Worm (Caenorhabditis elegans): ENCODE measurements around the gene T28D9.4.

T28D9.4 gene

ce11 chrII:6493709-6494326 lies 17.1 kb downstream of the T28D9.4 start (continued):
- TF ChIP-seq ceh-100 (GFP tag; IDR thresholded peaks at IDR 0.05) = 0 out of 2 replicates have a peak, but pooled peaks have one; percentile 35
- no peak for TF ChIP-seq ceh-27 (GFP tag; optimal IDR thresholded peaks at IDR 0.05)
- TF ChIP-seq snpc-3.4 (tag; optimal IDR thresholded peaks at IDR 0.05) = peak; percentile 14
- peak; percentile 53; the same call in 1 of the 2 replicates for TF ChIP-seq madf-6 (GFP tag; IDR thresholded peaks at IDR 0.05)
- no peak for TF ChIP-seq dpff-1 (tag; optimal IDR thresholded peaks at IDR 0.05)
- TF ChIP-seq hrde-1 (tag; optimal IDR thresholded peaks at IDR 0.05; ENCODE audit: borderline replicate concordance) = peak; percentile 28
- no peak for TF ChIP-seq atf-7 (tag; optimal IDR thresholded peaks at IDR 0.05)
- no peak for TF ChIP-seq hmg-20 (GFP tag; IDR thresholded peaks at IDR 0.05)
- TF ChIP-seq F55B11.4 (tag; optimal IDR thresholded peaks at IDR 0.05; ENCODE audit: borderline replicate concordance, insufficient read depth) = no peak
- TF ChIP-seq sptf-2 (GFP tag; optimal IDR thresholded peaks at IDR 0.05) = no peak
- TF ChIP-seq bed-2 (GFP tag; IDR thresholded peaks at IDR 0.05) = no peak
- TF ChIP-seq ztf-3 (GFP tag; optimal IDR thresholded peaks at IDR 0.05) = no peak
- no peak for TF ChIP-seq mes-4 (tag; optimal IDR thresholded peaks at IDR 0.05)
- TF ChIP-seq Y53G8AR.9 (GFP tag; conservative IDR thresholded peaks at IDR 0.05) = no peak
- TF ChIP-seq madf-3 (GFP tag; IDR thresholded peaks at IDR 0.05) = 0 out of 2 replicates have a peak, but pooled peaks have one; percentile 1
- no peak for TF ChIP-seq F52B5.7 (tag; optimal IDR thresholded peaks at IDR 0.05)

ce11 chrII:6496496-6496895 lies 19.7 kb downstream of the T28D9.4 start:
- no peak for TF ChIP-seq sea-2 (GFP tag; IDR thresholded peaks at IDR 0.05)
- no peak for TF ChIP-seq hlh-26 (GFP tag; conservative IDR thresholded peaks at IDR 0.05)
- TF ChIP-seq ztf-28 (GFP tag; IDR thresholded peaks at IDR 0.05) = no peak
- no peak for TF ChIP-seq snpc-1.3 (tag; optimal IDR thresholded peaks at IDR 0.05; ENCODE audit: insufficient read depth)
- no peak for TF ChIP-seq nfya-1 (tag; optimal IDR thresholded peaks at IDR 0.05; ENCODE audit: borderline replicate concordance, insufficient read depth)

- TF ChIP-seq F23B12.7 (tag; optimal IDR thresholded peaks at IDR 0.05; ENCODE audit: insufficient read depth) (no peak), ceh-40 (GFP tag; IDR thresholded peaks at IDR 0.05) (no peak), tlf-1 (GFP tag; optimal IDR thresholded peaks at IDR 0.05) (no peak), K12H6.12 (tag; optimal IDR thresholded peaks at IDR 0.05) (no peak), mel-28 (tag; optimal IDR thresholded peaks at IDR 0.05; ENCODE audit: borderline replicate concordance) (no peak), lin-35 (GFP tag; optimal IDR thresholded peaks at IDR 0.05) (no peak), B0261.1 (tag; optimal IDR thresholded peaks at IDR 0.05) (no peak), F37B4.10 (GFP tag; IDR thresholded peaks at IDR 0.05) (no peak)
These were observed 20.4 kb downstream of the T28D9.4 start for ce11 chrII:6497137-6497536.

ce11 chrII:6498609-6499008 lies 21.9 kb downstream of the T28D9.4 start:
- TF ChIP-seq bed-2 (GFP tag; IDR thresholded peaks at IDR 0.05) (no peak), sptf-2 (GFP tag; optimal IDR thresholded peaks at IDR 0.05) (no peak), ceh-79 (tag; optimal IDR thresholded peaks at IDR 0.05) (no peak), mel-28 (tag; optimal IDR thresholded peaks at IDR 0.05; ENCODE audit: borderline replicate concordance) (no peak), aptf-3 (GFP tag; IDR thresholded peaks at IDR 0.05) (no peak)

ce11 chrII:6499067-6499466 lies 22.3 kb downstream of the T28D9.4 start, which contains the start of gene twk-49:
Gene twk-49, minus strand, starts transcription at chrII:6499167.
- TF ChIP-seq nhr-80 (tag; optimal IDR thresholded peaks at IDR 0.05) = no peak
- TF ChIP-seq mxl-1 (tag; optimal IDR thresholded peaks at IDR 0.05) = no peak
- no peak for TF ChIP-seq attf-6 (GFP tag; IDR thresholded peaks at IDR 0.05)
- no peak for TF ChIP-seq rpc-1 (optimal IDR thresholded peaks at IDR 0.05)
- TF ChIP-seq rpc-1 (tag; optimal IDR thresholded peaks at IDR 0.05) = no peak
- TF ChIP-seq aptf-2 (GFP tag; conservative IDR thresholded peaks at IDR 0.05) = no peak
- TF ChIP-seq pha-4 (tag; optimal IDR thresholded peaks at IDR 0.05) = no peak
- TF ChIP-seq ZK185.1 (tag; optimal IDR thresholded peaks at IDR 0.05; ENCODE audit: poor library complexity, severe bottlenecking) = no peak
- TF ChIP-seq dpl-1 (GFP tag; optimal IDR thresholded peaks at IDR 0.05) = no peak
- TF ChIP-seq attf-5 (GFP tag; optimal IDR thresholded peaks at IDR 0.05) = no peak
- TF ChIP-seq bed-2 (GFP tag; IDR thresholded peaks at IDR 0.05) = no peak
- no peak for TF ChIP-seq hlh-12 (tag; optimal IDR thresholded peaks at IDR 0.05)
- TF ChIP-seq sea-2 (GFP tag; IDR thresholded peaks at IDR 0.05) = no peak
